Worm (Caenorhabditis elegans): ENCODE data around the gene Y41D4A.7.

Y41D4A.7 gene

ce11 chrIV:1745453-1746051 lies 15.8 kb downstream of the Y41D4A.7 start, which contains the start of the genes Y41D4A.6 and Y41D4A.4 (continued):
- TF ChIP-seq D1046.2 (GFP tag; IDR thresholded peaks at IDR 0.05) (no peak), mdt-29 (GFP tag; IDR thresholded peaks at IDR 0.05) (no peak), ctbp-1 (GFP tag; IDR thresholded peaks at IDR 0.05) (peak; percentile 61; the same call in 1 of the 2 replicates), mes-2 (tag; optimal IDR thresholded peaks at IDR 0.05; ENCODE audit: poor library complexity, severe bottlenecking) (peak; percentile 96), cey-2 (tag; optimal IDR thresholded peaks at IDR 0.05; ENCODE audit: borderline replicate concordance, insufficient read depth) (no peak), F49E8.2 (tag; optimal IDR thresholded peaks at IDR 0.05; ENCODE audit: borderline replicate concordance) (peak; percentile 31), zip-11 (GFP tag; IDR thresholded peaks at IDR 0.05) (no peak), set-16 (GFP tag; IDR thresholded peaks at IDR 0.05) (peak; percentile 18; the same call in 1 of the 2 replicates), zfp-3 (GFP tag; conservative IDR thresholded peaks at IDR 0.05) (no peak), F26F4.8 (GFP tag; conservative IDR thresholded peaks at IDR 0.05) (no peak), dmd-9 (GFP tag; IDR thresholded peaks at IDR 0.05) (peak; percentile 30; the same call in 1 of the 2 replicates), nhr-25 (tag; optimal IDR thresholded peaks at IDR 0.05; ENCODE audit: borderline replicate concordance, insufficient read depth) (peak; percentile 77), nhr-111 (GFP tag; optimal IDR thresholded peaks at IDR 0.05) (no peak), mxl-3 (GFP tag; optimal IDR thresholded peaks at IDR 0.05) (peak; percentile 91), lin-1 (GFP tag; IDR thresholded peaks at IDR 0.05) (no peak), daf-16 (GFP tag; optimal IDR thresholded peaks at IDR 0.05) (no peak), daf-16 (tag; optimal IDR thresholded peaks at IDR 0.05) (peak; percentile 19), snpc-4 (tag; optimal IDR thresholded peaks at IDR 0.05) (no peak), snpc-1.2 (GFP tag; IDR thresholded peaks at IDR 0.05) (no peak), R02D3.7 (tag; optimal IDR thresholded peaks at IDR 0.05) (no peak), Y75B8A.6 (GFP tag; IDR thresholded peaks at IDR 0.05) (no peak), pqm-1 (tag; optimal IDR thresholded peaks at IDR 0.05) (no peak), skn-1 (tag; optimal IDR thresholded peaks at IDR 0.05) (no peak), lir-3 (tag; optimal IDR thresholded peaks at IDR 0.05) (peak; percentile 36), lin-13 (GFP tag; optimal IDR thresholded peaks at IDR 0.05) (peak; percentile 78), madf-5 (GFP tag; IDR thresholded peaks at IDR 0.05) (0 out of 4 replicates have a peak, but pooled peaks have one; percentile 8 to 47), dmd-6 (GFP tag; IDR thresholded peaks at IDR 0.05) (peak; percentile 43; the same call in 1 of the 2 replicates), hlh-11 (tag; optimal IDR thresholded peaks at IDR 0.05) (peak; percentile 78), madf-9 (GFP tag; conservative IDR thresholded peaks at IDR 0.05) (peak; percentile 81), vab-7 (GFP tag; IDR thresholded peaks at IDR 0.05) (peak; percentile 87), egl-43 (GFP tag; IDR thresholded peaks at IDR 0.05) (peak; percentile 64; the same call in 1 of the 2 replicates), jun-1 (tag; optimal IDR thresholded peaks at IDR 0.05) (no peak), ceh-20 (GFP tag; IDR thresholded peaks at IDR 0.05) (peak; percentile 69), mxl-2 (GFP tag; conservative IDR thresholded peaks at IDR 0.05) (no peak), nhr-6 (tag; optimal IDR thresholded peaks at IDR 0.05) (peak; percentile 73), ceh-44 (GFP tag; IDR thresholded peaks at IDR 0.05) (peak; percentile 94), unc-62 (GFP tag; optimal IDR thresholded peaks at IDR 0.05 in 1 of 2) (peak in 1 of 2 experiments; percentile 80), unc-62 (tag; optimal IDR thresholded peaks at IDR 0.05) (no peak), fkh-10 (GFP tag; optimal IDR thresholded peaks at IDR 0.05) (no peak), tra-1 (GFP tag; IDR thresholded peaks at IDR 0.05) (no peak), ceh-32 (tag; optimal IDR thresholded peaks at IDR 0.05; ENCODE audit: poor library complexity) (no peak), saeg-2 (GFP tag; IDR thresholded peaks at IDR 0.05) (no peak), nhr-28 (tag; optimal IDR thresholded peaks at IDR 0.05) (peak; percentile 81), tag-97 (GFP tag; IDR thresholded peaks at IDR 0.05) (no peak), ztf-11 (tag; optimal IDR thresholded peaks at IDR 0.05) (no peak), ZK337.2 (GFP tag; IDR thresholded peaks at IDR 0.05) (peak; percentile 86), lin-39 (tag; optimal IDR thresholded peaks at IDR 0.05) (no peak), nhr-11 (tag; optimal IDR thresholded peaks at IDR 0.05) (peak; percentile 27), F37D6.2 (tag; optimal IDR thresholded peaks at IDR 0.05) (peak; percentile 54), nhr-48 (tag; optimal IDR thresholded peaks at IDR 0.05) (peak; percentile 31)
